Worm (Caenorhabditis elegans) whole organism, young adult: ENCODE measurements around the gene Y50D4C.3.

ENCODE experiments used
- B0035.1 ChIP-seq: sonication (generic microtip); optimal IDR thresholded peaks from 2 replicates; lab custom pipeline; 2016; ENCODE audit warnings: missing genetic modification characterization, mild to moderate bottlenecking, missing compliant biosample characterization, missing genotype, missing genetic modification reagents
- B0261.1 ChIP-seq: sonication (generic microtip); optimal IDR thresholded peaks from 2 replicates; lab custom pipeline; 2016; ENCODE audit warnings: mild to moderate bottlenecking, missing genetic modification characterization, moderate library complexity, missing compliant biosample characterization
- B0336.3 ChIP-seq: fragments of 200-800 bp; sonication (Bioruptor generic); IDR thresholded peaks from 2 replicates; pipeline ENCODE4 v1.3.6; 2022; ENCODE audit warnings: missing genetic modification characterization, missing compliant biosample characterization
- F33H1.4 ChIP-seq: fragments of 200-800 bp; sonication (Bioruptor generic); IDR thresholded peaks from 2 replicates; pipeline ENCODE4 v1.3.6; 2022; ENCODE audit warnings: missing genetic modification reagents, missing genetic modification characterization, missing compliant biosample characterization
- Y79H2A.3 ChIP-seq: fragments of 200-800 bp; sonication (Bioruptor generic); conservative IDR thresholded peaks from 2 replicates; pipeline ENCODE4 v1.3.6; 2022; ENCODE audit warnings: missing genetic modification reagents, missing genetic modification characterization, missing compliant biosample characterization
- Y95B8A.8 ChIP-seq: fragments of 200-800 bp; sonication (Bioruptor generic); IDR thresholded peaks from 2 replicates; pipeline ENCODE4 v1.3.6; 2022; ENCODE audit warnings: missing genetic modification reagents, missing genetic modification characterization, missing compliant biosample characterization
- ama-1 ChIP-seq, 3 experiments: fragments of 150-350 bp in 1 of 3; sonication (generic microtip) in 2 of 3; optimal IDR thresholded peaks; 2 replicates each; lab custom pipeline; 2014 to 2018; ENCODE audit warnings: missing biosample characterization in 2 of 3, missing genetic modification characterization in 2 of 3, missing genetic modification reagents in 2 of 3
- aptf-3 ChIP-seq: fragments of 200-800 bp; sonication (Bioruptor generic); IDR thresholded peaks from 2 replicates; pipeline ENCODE4 v1.3.6; 2022; ENCODE audit warnings: missing genetic modification characterization, missing compliant biosample characterization
- atf-7 ChIP-seq: sonication (generic microtip); optimal IDR thresholded peaks from 2 replicates; lab custom pipeline; 2017; ENCODE audit warnings: mild to moderate bottlenecking, missing genetic modification characterization, missing compliant biosample characterization
- attf-5 ChIP-seq: fragments of 200-800 bp; sonication (Bioruptor generic); optimal IDR thresholded peaks from 2 replicates; lab custom pipeline; 2018; ENCODE audit warnings: mild to moderate bottlenecking, missing genetic modification characterization, missing compliant biosample characterization
- cebp-1 ChIP-seq, 2 experiments: fragments of 200-800 bp in 1 of 2; sonication (Bioruptor generic) in 1 of 2; sonication (generic microtip) in 1 of 2; IDR thresholded peaks in 1 of 2; optimal IDR thresholded peaks in 1 of 2; 2 replicates each; pipeline versions ENCODE4 v1.3.6 to Lab custom; 2017 to 2022; ENCODE audit warnings: missing compliant biosample characterization in 2 of 2, missing genetic modification characterization in 2 of 2, mild to moderate bottlenecking in 1 of 2, missing genetic modification reagents in 1 of 2, moderate library complexity in 1 of 2
- cebp-2 ChIP-seq: fragments of 200-800 bp; sonication (Bioruptor generic); IDR thresholded peaks from 2 replicates; pipeline ENCODE4 v1.3.6; 2022; ENCODE audit warnings: missing genetic modification characterization, missing compliant biosample characterization
- ceh-27 ChIP-seq: fragments of 200-800 bp; sonication (Bioruptor generic); optimal IDR thresholded peaks from 2 replicates; lab custom pipeline; 2018; ENCODE audit warnings: mild to moderate bottlenecking, missing genetic modification characterization, moderate library complexity, missing compliant biosample characterization
- ceh-40 ChIP-seq: fragments of 200-800 bp; sonication (Bioruptor generic); IDR thresholded peaks from 2 replicates; pipeline ENCODE4 v1.3.6; 2022; ENCODE audit warnings: missing genetic modification characterization, missing compliant biosample characterization
- dox-1 ChIP-seq: fragments of 200-800 bp; sonication (Bioruptor generic); IDR thresholded peaks from 2 replicates; pipeline ENCODE4 v1.3.6; 2022; ENCODE audit warnings: missing genetic modification reagents, missing genetic modification characterization, missing compliant biosample characterization
- dpl-1 ChIP-seq: fragments of 150-350 bp; optimal IDR thresholded peaks from 2 replicates; lab custom pipeline; 2014; ENCODE audit warnings: missing biosample characterization, missing genetic modification reagents, missing genetic modification characterization
- egl-44 ChIP-seq: fragments of 200-800 bp; sonication (Bioruptor generic); IDR thresholded peaks from 2 replicates; pipeline ENCODE4 v1.3.6; 2022; ENCODE audit warnings: missing genetic modification reagents, missing genetic modification characterization, missing compliant biosample characterization
- egrh-3 ChIP-seq: fragments of 200-800 bp; sonication (Bioruptor generic); IDR thresholded peaks from 2 replicates; pipeline ENCODE4 v1.3.6; 2022; ENCODE audit warnings: missing genetic modification reagents, missing genetic modification characterization, missing compliant biosample characterization
- ets-4 ChIP-seq: fragments of 200-800 bp; sonication (Bioruptor generic); optimal IDR thresholded peaks from 2 replicates; lab custom pipeline; 2018; ENCODE audit warnings: mild to moderate bottlenecking, missing genetic modification characterization, missing compliant biosample characterization
- gei-17 ChIP-seq: fragments of 200-800 bp; sonication (Bioruptor generic); optimal IDR thresholded peaks from 2 replicates; lab custom pipeline; 2018; ENCODE audit warnings: mild to moderate bottlenecking, missing genetic modification characterization, missing compliant biosample characterization
- hmg-1.2 ChIP-seq: fragments of 200-800 bp; sonication (Bioruptor generic); IDR thresholded peaks from 2 replicates; pipeline ENCODE4 v1.3.6; 2022; ENCODE audit warnings: missing genetic modification reagents, missing genetic modification characterization, missing compliant biosample characterization
- hrde-1 ChIP-seq: sonication (generic microtip); optimal IDR thresholded peaks from 2 replicates; lab custom pipeline; 2016; ENCODE audit warnings: missing genetic modification characterization, mild to moderate bottlenecking, missing compliant biosample characterization, moderate library complexity, missing genotype, missing genetic modification reagents, borderline replicate concordance
- lag-1 ChIP-seq: fragments of 200-800 bp; sonication (Bioruptor generic); IDR thresholded peaks from 2 replicates; pipeline ENCODE4 v1.3.6; 2022; ENCODE audit warnings: missing genetic modification reagents, missing genetic modification characterization, missing compliant biosample characterization
- let-607 ChIP-seq, 2 experiments: fragments of 200-800 bp in 1 of 2; sonication (Bioruptor generic) in 1 of 2; sonication (generic microtip) in 1 of 2; optimal IDR thresholded peaks; 2 replicates each; lab custom pipeline; 2016 to 2018; ENCODE audit warnings: mild to moderate bottlenecking in 2 of 2, missing compliant biosample characterization in 2 of 2, missing genetic modification characterization in 2 of 2, moderate library complexity in 2 of 2, missing genotype in 1 of 2
- lin-35 ChIP-seq, 3 experiments: fragments of 150-350 bp in 2 of 3; sonication (generic microtip) in 1 of 3; optimal IDR thresholded peaks; 2 replicates each; lab custom pipeline; 2014 to 2018; ENCODE audit warnings: missing biosample characterization in 3 of 3, missing genetic modification characterization in 3 of 3, missing genetic modification reagents in 3 of 3
- lin-54 ChIP-seq: fragments of 200-800 bp; sonication (Bioruptor generic); optimal IDR thresholded peaks from 2 replicates; lab custom pipeline; 2018; ENCODE audit warnings: mild to moderate bottlenecking, missing genetic modification characterization, missing compliant biosample characterization
- lir-1 ChIP-seq: fragments of 200-800 bp; sonication (Bioruptor generic); conservative IDR thresholded peaks from 2 replicates; pipeline ENCODE4 v1.3.6; 2022; ENCODE audit warnings: missing genetic modification reagents, missing genetic modification characterization, missing compliant biosample characterization
- madf-6 ChIP-seq: fragments of 200-800 bp; sonication (Bioruptor generic); IDR thresholded peaks from 2 replicates; pipeline ENCODE4 v1.3.6; 2022; ENCODE audit warnings: missing genetic modification reagents, missing genetic modification characterization, missing compliant biosample characterization
- madf-8 ChIP-seq: fragments of 200-800 bp; sonication (Bioruptor generic); conservative IDR thresholded peaks from 2 replicates; pipeline ENCODE4 v1.3.6; 2022; ENCODE audit warnings: missing genetic modification reagents, missing genetic modification characterization, missing compliant biosample characterization
- mcd-1 ChIP-seq: fragments of 200-800 bp; sonication (Bioruptor generic); IDR thresholded peaks from 2 replicates; pipeline ENCODE4 v1.3.6; 2022; ENCODE audit warnings: missing genetic modification reagents, missing genetic modification characterization, missing compliant biosample characterization
- nfyb-1 ChIP-seq: fragments of 200-800 bp; sonication (Bioruptor generic); IDR thresholded peaks from 2 replicates; pipeline ENCODE4 v1.3.6; 2022; ENCODE audit warnings: missing genetic modification reagents, missing genetic modification characterization, missing compliant biosample characterization
- nhr-80 ChIP-seq: sonication (generic microtip); optimal IDR thresholded peaks from 2 replicates; lab custom pipeline; 2016; ENCODE audit warnings: missing genetic modification characterization, missing compliant biosample characterization
- nhr-90 ChIP-seq: sonication (generic microtip); optimal IDR thresholded peaks from 2 replicates; lab custom pipeline; 2016; ENCODE audit warnings: missing genotype, mild to moderate bottlenecking, missing genetic modification characterization, missing compliant biosample characterization
- pbrm-1 ChIP-seq: fragments of 200-800 bp; sonication (Bioruptor generic); IDR thresholded peaks from 2 replicates; pipeline ENCODE4 v1.3.6; 2022; ENCODE audit warnings: missing genetic modification reagents, missing genetic modification characterization, missing compliant biosample characterization
- sdz-38 ChIP-seq: sonication (generic microtip); optimal IDR thresholded peaks from 2 replicates; lab custom pipeline; 2016; ENCODE audit warnings: missing genotype, missing genetic modification characterization, missing compliant biosample characterization
- snpc-3.4 ChIP-seq: sonication (generic microtip); optimal IDR thresholded peaks from 2 replicates; lab custom pipeline; 2017; ENCODE audit warnings: missing genetic modification characterization, mild to moderate bottlenecking, missing compliant biosample characterization, antibody characterized with exemption, moderate library complexity, missing genotype, missing genetic modification reagents
- zfh-2 ChIP-seq: fragments of 200-800 bp; sonication (Bioruptor generic); conservative IDR thresholded peaks from 2 replicates; pipeline ENCODE4 v1.3.6; 2022; ENCODE audit warnings: missing genetic modification reagents, missing genetic modification characterization, missing compliant biosample characterization
- zim-3 ChIP-seq: sonication (generic microtip); optimal IDR thresholded peaks from 2 replicates; lab custom pipeline; 2017; ENCODE audit warnings: mild to moderate bottlenecking, missing genetic modification characterization, moderate library complexity, missing compliant biosample characterization
- ztf-18 ChIP-seq: sonication (generic microtip); optimal IDR thresholded peaks from 2 replicates; lab custom pipeline; 2016; ENCODE audit warnings: missing genotype, mild to moderate bottlenecking, missing genetic modification characterization, missing compliant biosample characterization
- ztf-22 ChIP-seq: fragments of 200-800 bp; sonication (Bioruptor generic); optimal IDR thresholded peaks from 2 replicates; lab custom pipeline; 2018; ENCODE audit warnings: mild to moderate bottlenecking, missing genetic modification characterization, moderate library complexity, missing compliant biosample characterization
- ztf-28 ChIP-seq: fragments of 200-800 bp; sonication (Bioruptor generic); IDR thresholded peaks from 2 replicates; pipeline ENCODE4 v1.3.6; 2022; ENCODE audit warnings: missing genetic modification reagents, missing genetic modification characterization, missing compliant biosample characterization

The Y50D4C.3 gene

DNA sequence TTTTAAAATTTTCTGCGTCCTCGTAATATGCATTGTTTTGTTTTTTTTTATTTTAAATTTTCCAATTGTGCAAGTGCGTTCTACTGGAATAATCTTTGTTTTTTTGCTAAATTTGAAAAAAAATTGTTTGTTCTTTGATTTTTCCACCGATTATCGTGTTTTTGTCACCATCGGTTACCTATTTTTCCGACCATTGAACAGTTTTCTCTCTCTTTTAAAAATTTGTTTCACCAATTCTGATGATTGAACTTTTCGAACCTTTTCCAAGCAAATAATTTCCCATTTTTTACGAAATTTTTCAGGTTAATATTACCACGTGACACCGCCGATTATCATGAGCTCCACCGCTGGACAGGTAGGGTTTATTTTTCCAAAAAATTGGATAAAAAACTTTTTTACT lies 33.6 kb downstream of the Y50D4C.3 start, which contains the start of gene adh-5 (continued):
- TF ChIP-seq ztf-22 (no peak), aptf-3 (GFP tag; lab: Robert Waterston, UW) (no peak)

DNA sequence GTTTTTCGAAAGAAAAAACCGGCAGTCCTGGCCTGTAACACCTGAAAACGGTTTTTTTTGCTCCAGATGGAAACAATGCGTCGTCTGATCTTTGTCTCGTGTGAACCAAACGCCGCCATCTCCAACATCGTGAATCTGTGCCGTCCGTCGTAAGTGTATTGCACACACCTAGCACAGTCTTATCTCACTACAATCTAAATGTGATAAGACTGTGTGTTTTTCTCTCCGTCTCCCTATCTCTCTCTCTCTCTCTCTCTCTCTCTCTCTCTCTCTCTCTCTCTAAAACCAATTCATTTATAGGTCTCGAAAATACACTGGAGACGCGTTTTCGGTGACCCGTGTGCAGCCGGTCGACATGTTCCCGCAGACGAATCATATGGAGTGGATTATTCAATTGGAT lies 34.5 kb downstream of the Y50D4C.3 start:
- TF ChIP-seq nhr-90 (tag; lab: Kevin White, UChicago) (peak; percentile 35), cebp-1 (GFP tag; IDR thresholded peaks at IDR 0.05; lab: Robert Waterston, UW) (no peak), cebp-1 (tag; optimal IDR thresholded peaks at IDR 0.05; lab: Kevin White, UChicago) (peak; percentile 26), mcd-1 (GFP tag; lab: Robert Waterston, UW) (peak; percentile 32; the same call in 1 of the 2 replicates), Y79H2A.3 (GFP tag; lab: Robert Waterston, UW) (no peak), hrde-1 (tag; lab: Kevin White, UChicago) (no peak), cebp-2 (no peak), lin-54 (GFP tag; lab: Kevin White, UChicago) (peak; percentile 5), pbrm-1 (GFP tag; lab: Robert Waterston, UW) (0 out of 2 replicates have a peak, but pooled peaks have one; percentile 29), Y95B8A.8 (no peak), atf-7 (tag; lab: Kevin White, UChicago) (peak; percentile 19), dox-1 (GFP tag; lab: Robert Waterston, UW) (peak; percentile 41; the same call in 1 of the 2 replicates), nhr-80 (tag; lab: Kevin White, UChicago) (peak; percentile 88), attf-5 (GFP tag; lab: Kevin White, UChicago) (peak; percentile 66), hmg-1.2 (peak; percentile 29; the same call in 1 of the 2 replicates), ets-4 (GFP tag; lab: Kevin White, UChicago) (peak; percentile 54), let-607 (tag; optimal IDR thresholded peaks at IDR 0.05; lab: Kevin White, UChicago) (peak in 1 of 2 experiments; percentile 16)

DNA sequence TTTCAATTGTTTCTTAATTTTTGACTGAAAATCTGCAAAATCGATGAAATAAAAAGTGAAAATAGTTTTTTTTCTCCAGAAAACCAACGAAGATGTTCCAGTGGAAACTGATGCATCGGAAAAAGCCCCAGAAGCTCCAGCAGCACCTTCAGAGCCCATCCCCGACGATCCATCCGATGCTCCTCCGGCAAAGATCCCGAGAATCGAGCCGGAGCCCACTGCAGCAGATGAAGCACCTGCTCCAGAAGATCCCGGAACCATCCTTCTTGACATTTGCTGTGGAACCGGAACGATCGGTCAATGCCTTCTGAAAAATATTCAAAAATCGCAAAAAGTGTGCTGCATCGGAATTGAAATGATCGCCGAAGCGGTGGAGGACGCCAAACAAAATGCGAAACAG lies 36.4 kb downstream of the Y50D4C.3 start:
- TF ChIP-seq sdz-38 = no peak
- TF ChIP-seq dpl-1 = no peak
- peak; percentile 76 for TF ChIP-seq zfh-2 (GFP tag; lab: Robert Waterston, UW)
- TF ChIP-seq egrh-3 (GFP tag; lab: Robert Waterston, UW) = peak; percentile 60; the same call in 1 of the 2 replicates
- TF ChIP-seq mcd-1 (GFP tag; lab: Robert Waterston, UW) = 0 out of 2 replicates have a peak, but pooled peaks have one; percentile 10

DNA sequence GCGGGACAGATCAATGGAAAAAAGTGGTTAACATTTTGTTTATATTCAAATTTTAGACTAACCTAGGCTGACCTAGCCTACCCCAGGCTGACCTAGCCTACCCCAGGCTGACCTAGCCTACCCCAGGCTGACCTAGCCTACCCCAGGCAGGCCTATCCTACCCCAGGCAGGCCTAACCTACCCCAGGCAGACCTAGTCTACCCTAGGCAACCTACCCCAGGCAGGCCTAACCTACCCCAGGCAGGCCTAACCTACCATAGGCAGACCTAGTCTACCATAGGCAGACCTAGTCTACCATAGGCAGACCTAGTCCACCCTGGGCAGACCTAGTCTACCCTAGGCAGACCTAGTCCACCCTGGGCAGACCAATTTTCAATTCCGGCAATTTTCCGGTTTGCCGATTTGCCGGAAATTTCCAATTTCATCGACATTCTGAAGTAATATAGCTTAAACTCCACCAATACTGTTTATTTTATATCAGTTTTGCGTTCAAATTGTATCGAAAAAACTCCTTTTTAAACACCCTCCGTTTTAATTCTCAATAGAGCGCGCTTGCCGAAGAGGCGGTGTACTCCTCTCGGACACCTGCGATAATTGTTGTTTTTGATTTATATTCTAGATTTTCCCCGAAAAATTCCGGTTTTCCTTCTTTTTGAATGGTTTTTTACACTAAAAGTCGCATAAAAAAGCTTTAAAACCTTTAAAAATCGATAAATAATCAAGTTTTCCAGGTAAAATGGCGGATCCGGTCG lies 40.6 kb downstream of the Y50D4C.3 start, which contains the start of gene trm-2A:
trm-2A (plus strand) TSS at position 732 of the 752 bp plus-strand sequence.
- no peak for TF ChIP-seq ama-1 (optimal IDR thresholded peaks at IDR 0.05; lab: Kevin White, UChicago)
- TF ChIP-seq ama-1 (GFP tag; optimal IDR thresholded peaks at IDR 0.05; lab: Kevin White, UChicago) = no peak
- TF ChIP-seq zim-3 (tag; lab: Kevin White, UChicago) = no peak
- TF ChIP-seq madf-8 = no peak
- TF ChIP-seq ceh-40 (GFP tag; lab: Robert Waterston, UW) = no peak
- TF ChIP-seq lag-1 = no peak
- TF ChIP-seq F33H1.4 (GFP tag; lab: Robert Waterston, UW) = 0 out of 2 replicates have a peak, but pooled peaks have one; percentile 14
- peak; percentile 74 for TF ChIP-seq dpl-1
- TF ChIP-seq B0261.1 (tag; lab: Kevin White, UChicago) = no peak
- peak in 2 of 3 experiments; percentile 15 to 91 for TF ChIP-seq lin-35 (GFP tag; optimal IDR thresholded peaks at IDR 0.05; lab: Kevin White, UChicago)
- TF ChIP-seq ztf-28 (GFP tag; lab: Robert Waterston, UW) = no peak
- peak; percentile 70 for TF ChIP-seq snpc-3.4
- no peak for TF ChIP-seq egl-44 (GFP tag; lab: Robert Waterston, UW)
- TF ChIP-seq lir-1 (GFP tag; lab: Robert Waterston, UW) = no peak
- peak; percentile 97 for TF ChIP-seq mcd-1 (GFP tag; lab: Robert Waterston, UW)
- peak; percentile 11 for TF ChIP-seq ceh-27 (GFP tag; lab: Kevin White, UChicago)
- TF ChIP-seq gei-17 (GFP tag; lab: Kevin White, UChicago) = no peak
- TF ChIP-seq ztf-18 (tag; lab: Kevin White, UChicago) = no peak
- no peak for TF ChIP-seq B0035.1 (tag; lab: Kevin White, UChicago)
- no peak for TF ChIP-seq B0336.3 (GFP tag; lab: Robert Waterston, UW)
- TF ChIP-seq nfyb-1 (GFP tag; lab: Robert Waterston, UW) = no peak
- TF ChIP-seq zfh-2 (GFP tag; lab: Robert Waterston, UW) = peak; percentile 37; the same call in 1 of the 2 replicates
- TF ChIP-seq madf-6 = peak; percentile 50; the same call in 1 of the 2 replicates
